Fruit fly (Drosophila melanogaster): ENCODE results near the gene mRpS22.

mRpS22 gene

DNA sequence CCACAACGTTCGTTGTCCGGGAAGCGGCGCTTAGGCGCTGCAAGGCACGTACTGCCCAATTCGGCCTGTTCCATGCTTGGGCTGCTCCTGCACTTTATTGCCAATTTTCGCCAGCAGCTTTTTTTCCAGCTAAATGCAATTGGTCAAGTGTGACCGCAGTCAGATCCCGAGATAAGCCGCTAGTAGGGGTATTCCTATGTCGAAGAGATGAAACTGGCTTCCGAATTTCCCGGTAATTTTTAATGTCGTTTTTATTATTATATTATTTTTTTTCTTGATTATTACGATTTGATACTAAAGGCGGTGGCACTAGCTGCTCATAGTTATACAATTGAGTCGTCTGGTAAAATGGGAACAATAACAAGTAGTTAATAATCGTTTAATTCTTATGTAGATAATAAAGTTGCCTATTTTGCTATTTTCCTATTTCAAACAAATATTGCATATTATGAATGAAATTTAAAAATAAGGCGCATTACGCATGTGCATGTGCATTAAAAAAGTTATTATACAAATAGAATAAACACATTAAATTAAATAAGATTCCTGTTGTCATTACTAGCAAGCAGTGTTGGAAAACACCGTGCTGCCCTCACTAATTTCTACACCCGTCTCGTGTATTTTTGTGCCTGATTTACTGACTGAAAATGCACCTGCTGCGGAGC, at the start of gene mRpS22, which contains the start of gene CG5003:
mRpS22 (plus strand) TSS at position 554 of the 665 bp plus-strand sequence.
CG5003 (minus strand) TSS at position 162 of the 665 bp plus-strand sequence.
- TF ChIP-seq ttk (GFP tag; IDR thresholded peaks at IDR 0.05) (0 out of 2 replicates have a peak, but pooled peaks have one; percentile 5), kay (GFP tag; optimal IDR thresholded peaks at IDR 0.05) (peak; percentile 55), grn (GFP tag; optimal IDR thresholded peaks at IDR 0.05) (peak; percentile 51), Dip2 (GFP tag; IDR thresholded peaks at IDR 0.05) (no peak), NC2α (GFP tag; optimal IDR thresholded peaks at IDR 0.05) (peak; percentile 27), Mad (GFP tag; optimal IDR thresholded peaks at IDR 0.05) (peak; percentile 27), ro (GFP tag; IDR thresholded peaks at IDR 0.05) (0 out of 2 replicates have a peak, but pooled peaks have one; percentile 7), Elba2 (GFP tag; optimal IDR thresholded peaks at IDR 0.05) (peak; percentile 66), crp (GFP tag; optimal IDR thresholded peaks at IDR 0.05) (peak in 1 of 2 experiments; percentile 19), Nf-YB (GFP tag; optimal IDR thresholded peaks at IDR 0.05) (peak; percentile 42), CG6175 (GFP tag; IDR thresholded peaks at IDR 0.05) (no peak), CG1647 (GFP tag; optimal IDR thresholded peaks at IDR 0.05) (peak; percentile 55), Fer1 (GFP tag; optimal IDR thresholded peaks at IDR 0.05) (peak; percentile 47), CG31441 (GFP tag; IDR thresholded peaks at IDR 0.05) (peak; percentile 64), TFAM (GFP tag; optimal IDR thresholded peaks at IDR 0.05) (no peak), CG14965 (GFP tag; optimal IDR thresholded peaks at IDR 0.05; ENCODE audit: borderline replicate concordance) (no peak), sqz (GFP tag; optimal IDR thresholded peaks at IDR 0.05) (peak; percentile 69), hb (GFP tag; IDR thresholded peaks at IDR 0.05; ENCODE audit: partially characterized antibody) (no peak), Hsf (GFP tag; optimal IDR thresholded peaks at IDR 0.05) (peak; percentile 54), mam (GFP tag; optimal IDR thresholded peaks at IDR 0.05) (no peak), CG10979 (tag; optimal IDR thresholded peaks at IDR 0.05) (peak; percentile 40), CG10543 (GFP tag; optimal IDR thresholded peaks at IDR 0.05) (peak; percentile 80), CG12942 (GFP tag; optimal IDR thresholded peaks at IDR 0.05) (peak; percentile 51), nerfin-2 (GFP tag; IDR thresholded peaks at IDR 0.05; ENCODE audit: partially characterized antibody) (no peak), tio (GFP tag; optimal IDR thresholded peaks at IDR 0.05) (no peak), CG4282 (GFP tag; optimal IDR thresholded peaks at IDR 0.05) (no peak), Sox102F (GFP tag; optimal IDR thresholded peaks at IDR 0.05) (peak; percentile 59), HHEX (GFP tag; optimal IDR thresholded peaks at IDR 0.05) (peak; percentile 29), CG18476 (GFP tag; optimal IDR thresholded peaks at IDR 0.05) (peak; percentile 57), pho (GFP tag; optimal IDR thresholded peaks at IDR 0.05) (peak; percentile 16), row (GFP tag; IDR thresholded peaks at IDR 0.05) (peak; percentile 83), CG13424 (tag; optimal IDR thresholded peaks at IDR 0.05) (peak; percentile 75), Dip3 (GFP tag; optimal IDR thresholded peaks at IDR 0.05) (peak; percentile 6), gem (tag; optimal IDR thresholded peaks at IDR 0.05) (peak; percentile 79), CG13894 (tag; optimal IDR thresholded peaks at IDR 0.05) (peak; percentile 24), tin (GFP tag; optimal IDR thresholded peaks at IDR 0.05) (peak; percentile 73), CG9215 (GFP tag; IDR thresholded peaks at IDR 0.05) (peak; percentile 45), stwl (tag; optimal IDR thresholded peaks at IDR 0.05) (peak; percentile 34), CG17829 (tag; optimal IDR thresholded peaks at IDR 0.05) (peak; percentile 67), HLH54F (GFP tag; optimal IDR thresholded peaks at IDR 0.05) (peak; percentile 7), lab (GFP tag; optimal IDR thresholded peaks at IDR 0.05) (peak; percentile 45), gfzf (GFP tag; optimal IDR thresholded peaks at IDR 0.05) (peak; percentile 67), Drgx (GFP tag; IDR thresholded peaks at IDR 0.05) (no peak), Dek (tag; optimal IDR thresholded peaks at IDR 0.05) (peak; percentile 50), grau (tag; optimal IDR thresholded peaks at IDR 0.05) (peak; percentile 68), Doc2 (GFP tag; IDR thresholded peaks at IDR 0.05) (no peak), CG10209 (GFP tag; optimal IDR thresholded peaks at IDR 0.05) (peak; percentile 50), esg (GFP tag; conservative IDR thresholded peaks at IDR 0.05) (peak; percentile 35; the same call in 1 of the 2 replicates), tgo (GFP tag; IDR thresholded peaks at IDR 0.05) (peak; percentile 49; the same call in 1 of the 3 replicates), br (optimal IDR thresholded peaks at IDR 0.05) (no peak)

Measured in whole organism, embryonic.